Worm (Caenorhabditis elegans) whole organism, L4 larva: ENCODE measurements around the gene nas-4.

ENCODE experiments used
- F44E2.7 ChIP-seq: fragments of 200-800 bp; sonication (Bioruptor generic); IDR thresholded peaks from 2 replicates; pipeline ENCODE4 v2.1.2; 2022; ENCODE audit warnings: missing genetic modification characterization, missing compliant biosample characterization
- R02D3.7 ChIP-seq: fragments of 150-350 bp; sonication (generic microtip); optimal IDR thresholded peaks from 3 replicates; lab custom pipeline; 2014; ENCODE audit warnings: missing biosample characterization, missing genetic modification characterization
- T26A8.4 ChIP-seq: fragments of 200-800 bp; sonication (Bioruptor generic); IDR thresholded peaks from 2 replicates; pipeline ENCODE4 v1.3.6; 2022; ENCODE audit warnings: missing genetic modification characterization, missing compliant biosample characterization
- Y48G9A.11 ChIP-seq: fragments of 200-800 bp; sonication (Bioruptor generic); IDR thresholded peaks from 2 replicates; pipeline ENCODE4 v1.3.6; 2022; ENCODE audit warnings: missing genetic modification reagents, missing genetic modification characterization, missing compliant biosample characterization
- Y75B8A.6 ChIP-seq: fragments of 200-800 bp; sonication (Bioruptor generic); IDR thresholded peaks from 2 replicates; pipeline ENCODE4 v1.3.6; 2022; ENCODE audit warnings: missing genetic modification reagents, missing genetic modification characterization, missing compliant biosample characterization
- aly-2 ChIP-seq: sonication (generic microtip); optimal IDR thresholded peaks from 2 replicates; lab custom pipeline; 2018; ENCODE audit warnings: missing biosample characterization, missing genetic modification characterization
- ama-1 ChIP-seq: fragments of 150-350 bp; optimal IDR thresholded peaks from 2 replicates; lab custom pipeline; 2014; ENCODE audit warnings: inconsistent platforms, mixed read lengths
- attf-4 ChIP-seq: sonication (generic microtip); optimal IDR thresholded peaks from 3 replicates; lab custom pipeline; 2017; ENCODE audit warnings: missing biosample characterization, missing genetic modification characterization
- ceh-20 ChIP-seq: fragments of 200-800 bp; sonication (Bioruptor generic); IDR thresholded peaks from 2 replicates; pipeline ENCODE4 v1.3.6; 2022; ENCODE audit warnings: missing genetic modification reagents, missing genetic modification characterization, missing compliant biosample characterization
- ceh-32 ChIP-seq: sonication (generic microtip); optimal IDR thresholded peaks from 2 replicates; lab custom pipeline; 2016; ENCODE audit warnings: mild to moderate bottlenecking, missing genetic modification characterization, missing compliant biosample characterization; ENCODE audit not compliant: poor library complexity
- ceh-44 ChIP-seq: fragments of 200-800 bp; sonication (Bioruptor generic); IDR thresholded peaks from 2 replicates; pipeline ENCODE4 v1.3.6; 2022; ENCODE audit warnings: missing genetic modification reagents, missing genetic modification characterization, missing compliant biosample characterization
- ces-1 ChIP-seq: fragments of 150-350 bp; sonication (generic microtip); optimal IDR thresholded peaks from 4 replicates; lab custom pipeline; 2014; ENCODE audit warnings: missing biosample characterization, missing genetic modification reagents, missing genetic modification characterization
- daf-12 ChIP-seq: fragments of 150-350 bp; optimal IDR thresholded peaks from 2 replicates; lab custom pipeline; 2014; ENCODE audit warnings: missing biosample characterization, missing genetic modification reagents, missing genetic modification characterization
- daf-16 ChIP-seq, 3 experiments: sonication (generic microtip); optimal IDR thresholded peaks; 2 replicates each; lab custom pipeline; 2016 to 2017; ENCODE audit warnings: missing genetic modification characterization in 3 of 3, missing genetic modification reagents in 3 of 3, mild to moderate bottlenecking in 2 of 3, missing compliant biosample characterization in 2 of 3, missing biosample characterization in 1 of 3, moderate library complexity in 1 of 3
- daf-19 ChIP-seq: fragments of 200-800 bp; sonication (Bioruptor generic); conservative IDR thresholded peaks from 2 replicates; pipeline ENCODE4 v1.3.6; 2022; ENCODE audit warnings: missing genetic modification characterization, missing compliant biosample characterization
- daf-8 ChIP-seq: fragments of 200-800 bp; sonication (Bioruptor generic); IDR thresholded peaks from 2 replicates; pipeline ENCODE4 v1.3.6; 2022; ENCODE audit warnings: missing genetic modification characterization, missing compliant biosample characterization
- dmd-6 ChIP-seq: fragments of 200-800 bp; sonication (Bioruptor generic); IDR thresholded peaks from 2 replicates; pipeline ENCODE4 v1.3.6; 2022; ENCODE audit warnings: missing genetic modification reagents, missing genetic modification characterization, missing compliant biosample characterization
- dmd-9 ChIP-seq: fragments of 200-800 bp; sonication (Bioruptor generic); IDR thresholded peaks from 2 replicates; pipeline ENCODE4 v1.3.6; 2022; ENCODE audit warnings: missing genetic modification reagents, missing genetic modification characterization, missing compliant biosample characterization
- fos-1 ChIP-seq: fragments of 150-350 bp; optimal IDR thresholded peaks from 2 replicates; lab custom pipeline; 2014; ENCODE audit warnings: missing biosample characterization, missing genetic modification characterization
- hmg-1.1 ChIP-seq: fragments of 200-800 bp; sonication (Bioruptor generic); IDR thresholded peaks from 2 replicates; pipeline ENCODE4 v1.3.6; 2022; ENCODE audit warnings: missing genetic modification reagents, missing genetic modification characterization, missing compliant biosample characterization
- lim-7 ChIP-seq: fragments of 200-800 bp; sonication (Bioruptor generic); IDR thresholded peaks from 2 replicates; pipeline ENCODE4 v1.3.6; 2022; ENCODE audit warnings: missing genetic modification characterization, missing compliant biosample characterization
- lin-1 ChIP-seq: fragments of 200-800 bp; sonication (Bioruptor generic); IDR thresholded peaks from 2 replicates; pipeline ENCODE4 v1.3.6; 2022; ENCODE audit warnings: missing genetic modification reagents, missing genetic modification characterization, missing compliant biosample characterization
- lin-38 ChIP-seq: fragments of 200-800 bp; sonication (Bioruptor generic); IDR thresholded peaks from 2 replicates; pipeline ENCODE4 v1.3.6; 2022; ENCODE audit warnings: missing genetic modification reagents, missing genetic modification characterization, missing compliant biosample characterization
- lir-3 ChIP-seq: sonication (generic microtip); optimal IDR thresholded peaks from 2 replicates; lab custom pipeline; 2016; ENCODE audit warnings: mild to moderate bottlenecking, missing genetic modification characterization, missing compliant biosample characterization
- lsy-2 ChIP-seq, 2 experiments: fragments of 150-350 bp in 1 of 2; sonication (generic microtip) in 1 of 2; optimal IDR thresholded peaks; 2 replicates each; lab custom pipeline; 2014 to 2017; ENCODE audit warnings: missing biosample characterization in 2 of 2, missing genetic modification characterization in 2 of 2
- madf-5 ChIP-seq, 2 experiments: fragments of 200-800 bp; sonication (Bioruptor generic); IDR thresholded peaks; 2 replicates each; pipeline ENCODE4 v1.3.6; 2022; ENCODE audit warnings: missing compliant biosample characterization in 2 of 2, missing genetic modification characterization in 2 of 2
- mdt-29 ChIP-seq: fragments of 200-800 bp; sonication (Bioruptor generic); IDR thresholded peaks from 2 replicates; pipeline ENCODE4 v1.3.6; 2022; ENCODE audit warnings: missing genetic modification reagents, missing genetic modification characterization, missing compliant biosample characterization
- mes-2 ChIP-seq: sonication (generic microtip); optimal IDR thresholded peaks from 2 replicates; lab custom pipeline; 2016; ENCODE audit warnings: missing genotype, mild to moderate bottlenecking, missing genetic modification characterization, missing compliant biosample characterization; ENCODE audit not compliant: poor library complexity, severe bottlenecking
- mxl-2 ChIP-seq: fragments of 200-800 bp; sonication (Bioruptor generic); conservative IDR thresholded peaks from 2 replicates; pipeline ENCODE4 v1.3.6; 2022; ENCODE audit warnings: missing genetic modification reagents, missing genetic modification characterization, missing compliant biosample characterization
- nhr-102 ChIP-seq: sonication (generic microtip); optimal IDR thresholded peaks from 2 replicates; lab custom pipeline; 2016; ENCODE audit warnings: mild to moderate bottlenecking, missing genetic modification characterization, moderate library complexity, missing compliant biosample characterization
- nhr-237 ChIP-seq: sonication (generic microtip); optimal IDR thresholded peaks from 2 replicates; lab custom pipeline; 2017; ENCODE audit warnings: missing biosample characterization, missing genetic modification characterization
- nhr-25 ChIP-seq: sonication (generic microtip); optimal IDR thresholded peaks from 2 replicates; lab custom pipeline; 2017; ENCODE audit warnings: missing genetic modification characterization, mild to moderate bottlenecking, missing compliant biosample characterization, antibody characterized with exemption, moderate library complexity, borderline replicate concordance; ENCODE audit not compliant: insufficient read depth
- nhr-28 ChIP-seq: fragments of 150-350 bp; optimal IDR thresholded peaks from 2 replicates; lab custom pipeline; 2014; ENCODE audit warnings: missing biosample characterization, missing genetic modification characterization
- nhr-41 ChIP-seq: fragments of 200-800 bp; sonication (Bioruptor generic); IDR thresholded peaks from 2 replicates; pipeline ENCODE4 v1.3.6; 2022; ENCODE audit warnings: missing genetic modification reagents, missing genetic modification characterization, missing compliant biosample characterization
- nhr-42 ChIP-seq: fragments of 200-800 bp; sonication (Bioruptor generic); IDR thresholded peaks from 2 replicates; pipeline ENCODE4 v1.3.6; 2022; ENCODE audit warnings: missing genetic modification characterization, missing compliant biosample characterization
- nhr-48 ChIP-seq: sonication (generic microtip); optimal IDR thresholded peaks from 2 replicates; lab custom pipeline; 2016; ENCODE audit warnings: mild to moderate bottlenecking, missing genetic modification characterization, missing compliant biosample characterization
- pha-4 ChIP-seq, 2 experiments: fragments of 150-350 bp in 1 of 2; fragments of 200-800 bp in 1 of 2; sonication (Bioruptor generic) in 1 of 2; IDR thresholded peaks in 1 of 2; optimal IDR thresholded peaks in 1 of 2; 2 replicates each; pipeline versions ENCODE4 v1.3.6 to Lab custom; 2014 to 2022; ENCODE audit warnings: missing genetic modification characterization in 2 of 2, missing genetic modification reagents in 2 of 2, missing biosample characterization in 1 of 2, missing compliant biosample characterization in 1 of 2
- rbr-2 ChIP-seq: sonication (generic microtip); optimal IDR thresholded peaks from 2 replicates; lab custom pipeline; 2016; ENCODE audit warnings: missing genotype, missing genetic modification characterization, missing compliant biosample characterization
- snpc-1.2 ChIP-seq: fragments of 200-800 bp; sonication (Bioruptor generic); IDR thresholded peaks from 2 replicates; pipeline ENCODE4 v1.3.6; 2022; ENCODE audit warnings: missing genetic modification reagents, missing genetic modification characterization, missing compliant biosample characterization
- snpc-4 ChIP-seq: fragments of 150-350 bp; optimal IDR thresholded peaks from 2 replicates; lab custom pipeline; 2014; ENCODE audit warnings: missing biosample characterization, missing genetic modification characterization
- spr-3 ChIP-seq: fragments of 200-800 bp; sonication (Bioruptor generic); optimal IDR thresholded peaks from 2 replicates; lab custom pipeline; 2018; ENCODE audit warnings: mild to moderate bottlenecking, missing genetic modification characterization, missing compliant biosample characterization
- unc-39 ChIP-seq: sonication (generic microtip); optimal IDR thresholded peaks from 2 replicates; lab custom pipeline; 2017; ENCODE audit warnings: missing biosample characterization, missing genetic modification characterization
- unc-62 ChIP-seq, 3 experiments: fragments of 150-350 bp in 1 of 3; sonication (generic microtip); optimal IDR thresholded peaks in 2 of 3; peaks in 1 of 3; 1 replicate in 1 of 3; 2 replicates in 2 of 3; lab custom pipeline; 2014 to 2017; ENCODE audit warnings: missing biosample characterization in 3 of 3, missing genetic modification characterization in 3 of 3, missing genetic modification reagents in 3 of 3, missing genotype in 1 of 3
- vab-7 ChIP-seq: fragments of 200-800 bp; sonication (Bioruptor generic); IDR thresholded peaks from 2 replicates; pipeline ENCODE4 v1.3.6; 2022; ENCODE audit warnings: missing genetic modification reagents, missing genetic modification characterization, missing compliant biosample characterization
- zip-11 ChIP-seq: fragments of 200-800 bp; sonication (Bioruptor generic); IDR thresholded peaks from 2 replicates; pipeline ENCODE4 v1.3.6; 2022; ENCODE audit warnings: missing genetic modification characterization, missing compliant biosample characterization
- zip-2 ChIP-seq: fragments of 150-350 bp; optimal IDR thresholded peaks from 2 replicates; lab custom pipeline; 2014; ENCODE audit warnings: missing biosample characterization, missing genetic modification characterization
- ztf-11 ChIP-seq: fragments of 150-350 bp; optimal IDR thresholded peaks from 2 replicates; lab custom pipeline; 2014; ENCODE audit warnings: missing biosample characterization, missing genetic modification characterization
- ztf-7 ChIP-seq: fragments of 150-350 bp; optimal IDR thresholded peaks from 2 replicates; lab custom pipeline; 2014; ENCODE audit warnings: missing biosample characterization, missing genetic modification characterization

Gene nas-4

DNA sequence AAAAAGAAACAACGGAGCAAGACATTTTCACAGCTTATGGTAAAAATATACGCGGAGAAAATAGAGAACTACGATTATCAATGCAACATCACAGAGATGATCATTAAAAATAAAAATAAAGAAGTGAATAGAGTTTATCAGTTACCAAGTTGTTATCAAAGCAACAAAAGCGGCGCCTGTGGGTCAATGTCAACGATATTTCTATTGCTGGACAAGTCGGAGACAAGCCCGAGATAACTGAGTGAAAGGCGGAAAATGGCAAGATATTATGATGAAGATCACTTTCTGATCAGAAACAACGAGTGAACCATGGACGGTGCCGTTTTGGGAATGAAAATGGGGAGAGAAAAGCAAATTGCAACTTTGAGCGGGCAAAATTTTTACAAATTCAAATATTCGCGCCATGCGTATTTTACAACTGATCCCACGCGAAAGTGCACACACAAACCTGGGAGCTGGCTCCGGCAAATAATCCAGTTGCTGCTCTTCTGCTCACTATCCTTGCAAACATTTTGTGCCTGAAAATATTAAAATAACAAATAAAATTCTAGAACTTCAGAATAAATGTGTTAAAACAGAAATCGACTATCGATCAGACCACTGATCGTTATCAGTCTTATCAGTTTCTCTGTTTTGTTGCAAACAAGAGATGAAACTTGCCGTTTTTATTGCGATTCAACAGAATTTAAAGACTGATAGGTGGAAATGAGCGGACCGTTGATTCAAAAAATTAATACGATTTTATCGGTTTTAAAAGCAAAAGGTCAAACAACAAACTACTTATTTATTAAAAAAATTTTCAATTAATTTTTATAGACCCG is 27.1 kb upstream of the nas-4 start, which contains the start of gene mel-32 (continued):
- TF ChIP-seq attf-4 (tag; lab: Kevin White, UChicago), result no peak
- no peak for TF ChIP-seq mdt-29 (GFP tag; lab: Robert Waterston, UW)
- no peak for TF ChIP-seq zip-11
- TF ChIP-seq aly-2 (tag; lab: Kevin White, UChicago), result no peak
- TF ChIP-seq ama-1 (lab: Kevin White, UChicago), result peak; percentile 40
- TF ChIP-seq ztf-11 (tag; lab: Kevin White, UChicago), result no peak
- TF ChIP-seq nhr-25 (tag; lab: Kevin White, UChicago), result no peak
- TF ChIP-seq dmd-9 (GFP tag; lab: Robert Waterston, UW), result no peak
- TF ChIP-seq fos-1, result no peak
- no peak for TF ChIP-seq mes-2 (tag; lab: Kevin White, UChicago)
- no peak for TF ChIP-seq lim-7 (GFP tag; lab: Robert Waterston, UW)
- peak; percentile 10; the same call in 1 of the 2 replicates for TF ChIP-seq lin-1 (GFP tag; lab: Robert Waterston, UW)
- TF ChIP-seq ces-1, result no peak
- peak in 1 of 2 experiments; percentile 43 for TF ChIP-seq lsy-2 (tag; optimal IDR thresholded peaks at IDR 0.05; lab: Kevin White, UChicago)
- no peak for TF ChIP-seq mxl-2
- TF ChIP-seq daf-19 (GFP tag; lab: Robert Waterston, UW), result no peak
- TF ChIP-seq daf-8 (GFP tag; lab: Robert Waterston, UW), result no peak
- TF ChIP-seq ceh-44 (GFP tag; lab: Robert Waterston, UW), result no peak
- peak; percentile 58; the same call in 1 of the 2 replicates for TF ChIP-seq Y48G9A.11
- TF ChIP-seq nhr-48 (tag; lab: Kevin White, UChicago), result no peak
- no peak for TF ChIP-seq ceh-20 (GFP tag; lab: Robert Waterston, UW)
- TF ChIP-seq F44E2.7, result no peak
- TF ChIP-seq unc-62 (GFP tag; optimal IDR thresholded peaks at IDR 0.05 in 1 of 2; lab: Kevin White, UChicago), result no peak
- no peak for TF ChIP-seq unc-62 (tag; optimal IDR thresholded peaks at IDR 0.05; lab: Kevin White, UChicago)
- no peak for TF ChIP-seq nhr-41
- TF ChIP-seq ztf-7 (tag; lab: Kevin White, UChicago), result no peak
- TF ChIP-seq nhr-42 (GFP tag; lab: Robert Waterston, UW), result no peak
- 0 out of 2 replicates have a peak, but pooled peaks have one; percentile 34 for TF ChIP-seq snpc-1.2 (GFP tag; lab: Robert Waterston, UW)
- peak; percentile 31 for TF ChIP-seq dmd-6 (GFP tag; lab: Robert Waterston, UW)
- TF ChIP-seq snpc-4, result no peak
- TF ChIP-seq Y75B8A.6 (GFP tag; lab: Robert Waterston, UW), result no peak
- no peak for TF ChIP-seq vab-7 (GFP tag; lab: Robert Waterston, UW)
- no peak for TF ChIP-seq pha-4 (GFP tag; IDR thresholded peaks at IDR 0.05; lab: Robert Waterston, UW)
- TF ChIP-seq pha-4 (tag; optimal IDR thresholded peaks at IDR 0.05; lab: Kevin White, UChicago), result no peak
- TF ChIP-seq unc-39, result no peak
- no peak for TF ChIP-seq R02D3.7 (tag; lab: Kevin White, UChicago)
- peak; percentile 58 for TF ChIP-seq lin-38 (GFP tag; lab: Robert Waterston, UW)
- TF ChIP-seq rbr-2, result no peak
- TF ChIP-seq daf-16 (GFP tag; optimal IDR thresholded peaks at IDR 0.05; lab: Kevin White, UChicago), result no peak
- TF ChIP-seq daf-16 (tag; optimal IDR thresholded peaks at IDR 0.05; lab: Kevin White, UChicago), result peak; percentile 74
- TF ChIP-seq nhr-102 (tag; lab: Kevin White, UChicago), result no peak
- TF ChIP-seq nhr-28 (tag; lab: Kevin White, UChicago), result peak; percentile 24
- TF ChIP-seq lir-3 (tag; lab: Kevin White, UChicago), result no peak
- no peak for TF ChIP-seq nhr-237
- no peak for TF ChIP-seq daf-12 (tag; lab: Kevin White, UChicago)
- TF ChIP-seq hmg-1.1 (GFP tag; lab: Robert Waterston, UW), result 0 out of 2 replicates have a peak, but pooled peaks have one; percentile 20
- TF ChIP-seq ceh-32, result no peak
- no peak for TF ChIP-seq spr-3
- TF ChIP-seq madf-5 (GFP tag; IDR thresholded peaks at IDR 0.05; lab: Robert Waterston, UW), result no peak
- no peak for TF ChIP-seq zip-2 (tag; lab: Kevin White, UChicago)
- TF ChIP-seq T26A8.4, result no peak
